Worm (Caenorhabditis elegans) whole organism, L4 larva: ENCODE results near the gene T20G5.12.

ENCODE experiments used
- D1046.2 ChIP-seq: fragments of 200-800 bp; sonication (Bioruptor generic); IDR thresholded peaks from 2 replicates; pipeline ENCODE4 v1.3.6; 2022; ENCODE audit warnings: missing genetic modification characterization, missing compliant biosample characterization
- F44E2.7 ChIP-seq: fragments of 200-800 bp; sonication (Bioruptor generic); IDR thresholded peaks from 2 replicates; pipeline ENCODE4 v2.1.2; 2022; ENCODE audit warnings: missing genetic modification characterization, missing compliant biosample characterization
- Y75B8A.6 ChIP-seq: fragments of 200-800 bp; sonication (Bioruptor generic); IDR thresholded peaks from 2 replicates; pipeline ENCODE4 v1.3.6; 2022; ENCODE audit warnings: missing genetic modification reagents, missing genetic modification characterization, missing compliant biosample characterization
- aha-1 ChIP-seq: fragments of 150-350 bp; peaks from one replicate; lab custom pipeline; 2014; ENCODE audit warnings: missing biosample characterization, missing genetic modification characterization
- aly-2 ChIP-seq: sonication (generic microtip); optimal IDR thresholded peaks from 2 replicates; lab custom pipeline; 2018; ENCODE audit warnings: missing biosample characterization, missing genetic modification characterization
- ama-1 ChIP-seq: fragments of 150-350 bp; optimal IDR thresholded peaks from 2 replicates; lab custom pipeline; 2014; ENCODE audit warnings: inconsistent platforms, mixed read lengths
- attf-4 ChIP-seq: sonication (generic microtip); optimal IDR thresholded peaks from 3 replicates; lab custom pipeline; 2017; ENCODE audit warnings: missing biosample characterization, missing genetic modification characterization
- ceh-32 ChIP-seq: sonication (generic microtip); optimal IDR thresholded peaks from 2 replicates; lab custom pipeline; 2016; ENCODE audit warnings: mild to moderate bottlenecking, missing genetic modification characterization, missing compliant biosample characterization; ENCODE audit not compliant: poor library complexity
- ceh-82 ChIP-seq: sonication (generic microtip); optimal IDR thresholded peaks from 2 replicates; lab custom pipeline; 2017; ENCODE audit warnings: missing biosample characterization, missing genetic modification characterization
- cey-2 ChIP-seq: sonication (generic microtip); optimal IDR thresholded peaks from 3 replicates; lab custom pipeline; 2017; ENCODE audit warnings: missing genetic modification characterization, mild to moderate bottlenecking, missing compliant biosample characterization, antibody characterized with exemption, borderline replicate concordance; ENCODE audit not compliant: insufficient read depth
- ctbp-1 ChIP-seq: fragments of 200-800 bp; sonication (Bioruptor generic); IDR thresholded peaks from 2 replicates; pipeline ENCODE4 v1.3.6; 2022; ENCODE audit warnings: missing genetic modification reagents, missing genetic modification characterization, missing compliant biosample characterization
- daf-16 ChIP-seq, 3 experiments: sonication (generic microtip); optimal IDR thresholded peaks; 2 replicates each; lab custom pipeline; 2016 to 2017; ENCODE audit warnings: missing genetic modification characterization in 3 of 3, missing genetic modification reagents in 3 of 3, mild to moderate bottlenecking in 2 of 3, missing compliant biosample characterization in 2 of 3, missing biosample characterization in 1 of 3, moderate library complexity in 1 of 3
- daf-8 ChIP-seq: fragments of 200-800 bp; sonication (Bioruptor generic); IDR thresholded peaks from 2 replicates; pipeline ENCODE4 v1.3.6; 2022; ENCODE audit warnings: missing genetic modification characterization, missing compliant biosample characterization
- dmd-6 ChIP-seq: fragments of 200-800 bp; sonication (Bioruptor generic); IDR thresholded peaks from 2 replicates; pipeline ENCODE4 v1.3.6; 2022; ENCODE audit warnings: missing genetic modification reagents, missing genetic modification characterization, missing compliant biosample characterization
- dmd-8 ChIP-seq: fragments of 200-800 bp; sonication (Bioruptor generic); IDR thresholded peaks from 2 replicates; pipeline ENCODE4 v1.3.6; 2022; ENCODE audit warnings: missing genetic modification characterization, missing compliant biosample characterization
- dpl-1 ChIP-seq: fragments of 150-350 bp; optimal IDR thresholded peaks from 2 replicates; lab custom pipeline; 2014; ENCODE audit warnings: missing biosample characterization, missing genetic modification reagents, missing genetic modification characterization
- dve-1 ChIP-seq: sonication (generic microtip); optimal IDR thresholded peaks from 2 replicates; lab custom pipeline; 2017; ENCODE audit warnings: antibody characterized with exemption, mild to moderate bottlenecking, missing genetic modification characterization, missing compliant biosample characterization; ENCODE audit not compliant: insufficient read depth
- egl-43 ChIP-seq: fragments of 200-800 bp; sonication (Bioruptor generic); IDR thresholded peaks from 2 replicates; pipeline ENCODE4 v1.3.6; 2022; ENCODE audit warnings: missing genetic modification reagents, missing genetic modification characterization, missing compliant biosample characterization
- hif-1 ChIP-seq, 2 experiments: sonication (generic microtip); optimal IDR thresholded peaks; 2 replicates each; lab custom pipeline; 2016 to 2017; ENCODE audit warnings: missing compliant biosample characterization in 2 of 2, missing genetic modification characterization in 2 of 2, missing genetic modification reagents in 2 of 2, missing genotype in 2 of 2, mild to moderate bottlenecking in 1 of 2
- hlh-11 ChIP-seq: fragments of 200-800 bp; sonication (Bioruptor generic); optimal IDR thresholded peaks from 2 replicates; lab custom pipeline; 2018; ENCODE audit warnings: mild to moderate bottlenecking, missing genetic modification characterization, missing compliant biosample characterization
- hlh-30 ChIP-seq: sonication (generic microtip); optimal IDR thresholded peaks from 2 replicates; lab custom pipeline; 2017; ENCODE audit warnings: antibody characterized with exemption, mild to moderate bottlenecking, missing genetic modification characterization, missing compliant biosample characterization; ENCODE audit not compliant: insufficient read depth
- hmg-1.1 ChIP-seq: fragments of 200-800 bp; sonication (Bioruptor generic); IDR thresholded peaks from 2 replicates; pipeline ENCODE4 v1.3.6; 2022; ENCODE audit warnings: missing genetic modification reagents, missing genetic modification characterization, missing compliant biosample characterization
- jun-1 ChIP-seq: fragments of 150-350 bp; optimal IDR thresholded peaks from 2 replicates; lab custom pipeline; 2014; ENCODE audit warnings: missing biosample characterization, missing genetic modification reagents, missing genetic modification characterization
- lim-7 ChIP-seq: fragments of 200-800 bp; sonication (Bioruptor generic); IDR thresholded peaks from 2 replicates; pipeline ENCODE4 v1.3.6; 2022; ENCODE audit warnings: missing genetic modification characterization, missing compliant biosample characterization
- lin-13 ChIP-seq: fragments of 150-350 bp; optimal IDR thresholded peaks from 2 replicates; lab custom pipeline; 2014; ENCODE audit warnings: missing biosample characterization, missing genetic modification reagents, missing genetic modification characterization
- lin-15B ChIP-seq: fragments of 150-350 bp; sonication (generic microtip); optimal IDR thresholded peaks from 3 replicates; lab custom pipeline; 2014; ENCODE audit warnings: missing biosample characterization, missing genetic modification characterization
- lsy-2 ChIP-seq, 2 experiments: fragments of 150-350 bp in 1 of 2; sonication (generic microtip) in 1 of 2; optimal IDR thresholded peaks; 2 replicates each; lab custom pipeline; 2014 to 2017; ENCODE audit warnings: missing biosample characterization in 2 of 2, missing genetic modification characterization in 2 of 2
- mep-1 ChIP-seq: fragments of 150-350 bp; sonication (generic microtip); optimal IDR thresholded peaks from 3 replicates; lab custom pipeline; 2014; ENCODE audit warnings: missing biosample characterization, missing genetic modification characterization
- mes-2 ChIP-seq: sonication (generic microtip); optimal IDR thresholded peaks from 2 replicates; lab custom pipeline; 2016; ENCODE audit warnings: missing genotype, mild to moderate bottlenecking, missing genetic modification characterization, missing compliant biosample characterization; ENCODE audit not compliant: poor library complexity, severe bottlenecking
- mxl-3 ChIP-seq: fragments of 200-800 bp; sonication (Bioruptor generic); optimal IDR thresholded peaks from 2 replicates; lab custom pipeline; 2018; ENCODE audit warnings: mild to moderate bottlenecking, missing genetic modification characterization, missing compliant biosample characterization
- nhr-28 ChIP-seq: fragments of 150-350 bp; optimal IDR thresholded peaks from 2 replicates; lab custom pipeline; 2014; ENCODE audit warnings: missing biosample characterization, missing genetic modification characterization
- nhr-42 ChIP-seq: fragments of 200-800 bp; sonication (Bioruptor generic); IDR thresholded peaks from 2 replicates; pipeline ENCODE4 v1.3.6; 2022; ENCODE audit warnings: missing genetic modification characterization, missing compliant biosample characterization
- pqm-1 ChIP-seq: sonication (generic microtip); optimal IDR thresholded peaks from 2 replicates; lab custom pipeline; 2017; ENCODE audit warnings: missing biosample characterization, missing genetic modification characterization
- saeg-2 ChIP-seq: fragments of 200-800 bp; sonication (Bioruptor generic); IDR thresholded peaks from 2 replicates; pipeline ENCODE4 v1.3.6; 2022; ENCODE audit warnings: missing genetic modification reagents, missing genetic modification characterization, missing compliant biosample characterization
- snpc-4 ChIP-seq: fragments of 150-350 bp; optimal IDR thresholded peaks from 2 replicates; lab custom pipeline; 2014; ENCODE audit warnings: missing biosample characterization, missing genetic modification characterization
- spr-1 ChIP-seq: sonication (generic microtip); optimal IDR thresholded peaks from 2 replicates; lab custom pipeline; 2016; ENCODE audit warnings: mild to moderate bottlenecking, missing genetic modification characterization, missing compliant biosample characterization
- tra-1 ChIP-seq: fragments of 200-800 bp; sonication (Bioruptor generic); IDR thresholded peaks from 2 replicates; pipeline ENCODE4 v1.3.6; 2022; ENCODE audit warnings: missing genetic modification reagents, missing genetic modification characterization, missing compliant biosample characterization
- unc-130 ChIP-seq: sonication (generic microtip); optimal IDR thresholded peaks from 2 replicates; lab custom pipeline; 2016; ENCODE audit warnings: missing genetic modification reagents, missing genetic modification characterization, missing compliant biosample characterization
- unc-39 ChIP-seq: sonication (generic microtip); optimal IDR thresholded peaks from 2 replicates; lab custom pipeline; 2017; ENCODE audit warnings: missing biosample characterization, missing genetic modification characterization
- zfp-2 ChIP-seq: sonication (generic microtip); optimal IDR thresholded peaks from 2 replicates; lab custom pipeline; 2016; ENCODE audit warnings: mild to moderate bottlenecking, missing genetic modification characterization, missing compliant biosample characterization
- zip-2 ChIP-seq: fragments of 150-350 bp; optimal IDR thresholded peaks from 2 replicates; lab custom pipeline; 2014; ENCODE audit warnings: missing biosample characterization, missing genetic modification characterization
- ztf-11 ChIP-seq: fragments of 150-350 bp; optimal IDR thresholded peaks from 2 replicates; lab custom pipeline; 2014; ENCODE audit warnings: missing biosample characterization, missing genetic modification characterization

The T20G5.12 gene

DNA sequence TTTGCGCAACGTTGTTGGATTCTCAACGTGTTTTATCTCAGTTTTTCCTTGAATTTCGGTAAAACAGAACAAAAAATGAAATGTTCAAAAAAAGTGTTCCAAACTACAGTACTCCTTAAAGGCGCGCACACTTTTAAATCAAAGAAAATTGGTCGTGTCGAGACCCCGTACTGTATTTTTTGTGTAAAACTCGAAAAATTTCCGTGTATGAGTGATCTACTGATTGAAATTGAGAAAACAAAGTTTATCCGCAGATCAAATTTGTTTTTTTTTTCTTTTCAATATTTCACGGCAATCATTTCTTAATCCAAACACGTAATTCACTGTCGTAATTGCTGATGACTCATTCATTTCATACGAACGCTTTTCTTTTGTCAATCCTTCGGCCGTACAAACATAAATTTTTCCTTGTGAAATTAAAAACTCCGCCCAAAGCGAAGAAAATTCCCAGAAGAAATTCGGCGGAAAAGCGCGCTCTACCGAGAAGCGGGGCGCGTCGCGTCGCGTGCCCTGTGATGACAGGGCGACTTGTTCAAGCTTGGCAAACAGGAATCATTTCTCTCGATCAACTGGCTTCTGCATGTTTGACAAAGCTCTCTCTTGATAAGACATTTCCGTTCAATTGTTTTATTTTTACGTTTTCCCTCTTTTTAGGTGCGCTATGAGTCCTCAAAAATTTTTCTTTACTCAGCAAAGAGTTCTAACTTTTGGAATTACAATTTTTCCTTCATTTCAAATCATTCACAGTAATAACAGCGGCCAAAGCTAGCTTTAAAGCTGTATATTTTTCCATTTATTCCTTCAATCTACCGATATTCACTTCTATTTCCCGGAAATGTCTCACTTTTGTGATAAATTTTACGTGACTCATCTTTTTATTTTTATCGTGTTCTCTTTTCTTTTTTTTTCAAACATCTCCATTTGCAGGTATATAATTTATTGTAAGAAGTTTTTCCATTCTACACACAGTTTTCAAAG, 1.8 kb downstream of the T20G5.12 start, which contains the start of gene chc-1:
TSS of gene chc-1 (plus strand) at position 928 of the 978 bp plus-strand sequence.
- TF ChIP-seq snpc-4 (tag; lab: Kevin White, UChicago): no peak
- TF ChIP-seq ama-1: peak; percentile 48
- no peak for TF ChIP-seq ztf-11 (tag; lab: Kevin White, UChicago)
- no peak for TF ChIP-seq spr-1
- no peak for TF ChIP-seq dmd-8 (GFP tag; lab: Robert Waterston, UW)
- TF ChIP-seq dmd-6 (GFP tag; lab: Robert Waterston, UW): peak; percentile 33; the same call in 1 of the 2 replicates
- TF ChIP-seq daf-16 (GFP tag; optimal IDR thresholded peaks at IDR 0.05; lab: Kevin White, UChicago): no peak
- peak; percentile 26 for TF ChIP-seq daf-16 (tag; optimal IDR thresholded peaks at IDR 0.05; lab: Kevin White, UChicago)
- no peak for TF ChIP-seq D1046.2 (GFP tag; lab: Robert Waterston, UW)
- no peak for TF ChIP-seq Y75B8A.6 (GFP tag; lab: Robert Waterston, UW)
- TF ChIP-seq hmg-1.1 (GFP tag; lab: Robert Waterston, UW): no peak
- TF ChIP-seq aha-1 (tag; lab: Kevin White, UChicago): peak; percentile 62
- TF ChIP-seq pqm-1 (tag; lab: Kevin White, UChicago): peak; percentile 50
- peak; percentile 49 for TF ChIP-seq dve-1 (tag; lab: Kevin White, UChicago)
- TF ChIP-seq egl-43 (GFP tag; lab: Robert Waterston, UW): no peak
- no peak for TF ChIP-seq lin-15B (tag; lab: Kevin White, UChicago)
- TF ChIP-seq hlh-30 (tag; lab: Kevin White, UChicago): peak; percentile 64
- no peak for TF ChIP-seq lin-13 (GFP tag; lab: Kevin White, UChicago)
- TF ChIP-seq lim-7 (GFP tag; lab: Robert Waterston, UW): no peak
- TF ChIP-seq ctbp-1 (GFP tag; lab: Robert Waterston, UW): no peak
- no peak for TF ChIP-seq daf-8 (GFP tag; lab: Robert Waterston, UW)
- TF ChIP-seq unc-130 (GFP tag; lab: Kevin White, UChicago): no peak
- TF ChIP-seq nhr-42: no peak
- TF ChIP-seq aly-2 (tag; lab: Kevin White, UChicago): no peak
- peak in 1 of 2 experiments; percentile 45 for TF ChIP-seq lsy-2 (tag; optimal IDR thresholded peaks at IDR 0.05; lab: Kevin White, UChicago)
- no peak for TF ChIP-seq jun-1 (tag; lab: Kevin White, UChicago)
- peak; percentile 49 for TF ChIP-seq hlh-11 (tag; lab: Kevin White, UChicago)
- no peak for TF ChIP-seq zfp-2 (tag; lab: Kevin White, UChicago)
- no peak for TF ChIP-seq zip-2 (tag; lab: Kevin White, UChicago)
- TF ChIP-seq mxl-3: peak; percentile 1
- TF ChIP-seq tra-1 (GFP tag; lab: Robert Waterston, UW): no peak
- no peak for TF ChIP-seq attf-4 (tag; lab: Kevin White, UChicago)
- no peak for TF ChIP-seq saeg-2
- peak; percentile 17 for TF ChIP-seq dpl-1
- no peak for TF ChIP-seq cey-2
- no peak for TF ChIP-seq F44E2.7 (GFP tag; lab: Robert Waterston, UW)
- TF ChIP-seq mep-1: peak; percentile 70
- peak; percentile 56 for TF ChIP-seq mes-2
- peak in 1 of 2 experiments; percentile 4 for TF ChIP-seq hif-1 (tag; optimal IDR thresholded peaks at IDR 0.05; lab: Kevin White, UChicago)
- TF ChIP-seq unc-39 (tag; lab: Kevin White, UChicago): no peak
- no peak for TF ChIP-seq ceh-82 (tag; lab: Kevin White, UChicago)
- peak; percentile 36 for TF ChIP-seq nhr-28 (tag; lab: Kevin White, UChicago)
- no peak for TF ChIP-seq ceh-32 (tag; lab: Kevin White, UChicago)
